Worm (Caenorhabditis elegans) whole organism, L3 larva: ENCODE results near the gene try-4.

Source experiments
- R02D3.7 ChIP-seq: fragments of 150-350 bp; optimal IDR thresholded peaks from 2 replicates; lab custom pipeline; 2014; ENCODE audit warnings: missing biosample characterization, missing genetic modification characterization
- ZK546.5 ChIP-seq: sonication (generic microtip); optimal IDR thresholded peaks from 2 replicates; lab custom pipeline; 2017; ENCODE audit warnings: missing biosample characterization, missing genetic modification characterization
- aly-2 ChIP-seq: fragments of 150-350 bp; optimal IDR thresholded peaks from 2 replicates; lab custom pipeline; 2014; ENCODE audit warnings: missing biosample characterization, missing genetic modification characterization
- ama-1 ChIP-seq: fragments of 150-350 bp; optimal IDR thresholded peaks from 2 replicates; lab custom pipeline; 2018
- ceh-28 ChIP-seq: fragments of 150-350 bp; optimal IDR thresholded peaks from 2 replicates; lab custom pipeline; 2014; ENCODE audit warnings: missing biosample characterization, missing genetic modification reagents, missing genetic modification characterization
- ceh-82 ChIP-seq: fragments of 150-350 bp; optimal IDR thresholded peaks from 2 replicates; lab custom pipeline; 2014; ENCODE audit warnings: missing biosample characterization, missing genetic modification characterization
- ceh-9 ChIP-seq: sonication (generic microtip); optimal IDR thresholded peaks from 2 replicates; lab custom pipeline; 2018; ENCODE audit warnings: missing biosample characterization, missing genetic modification characterization
- egl-5 ChIP-seq: fragments of 150-350 bp; optimal IDR thresholded peaks from 2 replicates; lab custom pipeline; 2017; ENCODE audit warnings: missing biosample characterization, missing genetic modification reagents, missing genetic modification characterization, inconsistent platforms
- elt-1 ChIP-seq: fragments of 150-350 bp; optimal IDR thresholded peaks from 2 replicates; lab custom pipeline; 2014; ENCODE audit warnings: missing biosample characterization, missing genetic modification characterization
- elt-2 ChIP-seq: sonication (generic microtip); optimal IDR thresholded peaks from 2 replicates; lab custom pipeline; 2016; ENCODE audit warnings: missing genetic modification reagents, mild to moderate bottlenecking, missing genetic modification characterization, missing compliant biosample characterization
- elt-3 ChIP-seq, 3 experiments: fragments of 150-350 bp in 1 of 3; sonication (generic microtip) in 2 of 3; optimal IDR thresholded peaks; 2 replicates in 2 of 3; 4 replicates in 1 of 3; lab custom pipeline; 2014 to 2017; ENCODE audit warnings: missing biosample characterization in 3 of 3, missing genetic modification characterization in 3 of 3
- eor-1 ChIP-seq, 2 experiments: fragments of 150-350 bp; optimal IDR thresholded peaks; 2 replicates each; lab custom pipeline; 2014 to 2018; ENCODE audit warnings: missing biosample characterization in 2 of 2, missing genetic modification characterization in 2 of 2
- fkh-10 ChIP-seq: sonication (generic microtip); optimal IDR thresholded peaks from 2 replicates; lab custom pipeline; 2017; ENCODE audit warnings: missing biosample characterization, missing genetic modification reagents, missing genetic modification characterization
- fkh-2 ChIP-seq: fragments of 150-350 bp; optimal IDR thresholded peaks from 2 replicates; lab custom pipeline; 2014; ENCODE audit warnings: missing biosample characterization, missing genetic modification reagents, missing genetic modification characterization
- fos-1 ChIP-seq: fragments of 150-350 bp; optimal IDR thresholded peaks from 2 replicates; lab custom pipeline; 2014; ENCODE audit warnings: missing biosample characterization, missing genetic modification characterization
- hmg-11 ChIP-seq: sonication (generic microtip); optimal IDR thresholded peaks from 2 replicates; lab custom pipeline; 2016; ENCODE audit warnings: missing genetic modification characterization, missing compliant biosample characterization
- lin-15B ChIP-seq: fragments of 150-350 bp; optimal IDR thresholded peaks from 2 replicates; lab custom pipeline; 2014; ENCODE audit warnings: missing biosample characterization, missing genetic modification characterization
- lsy-12 ChIP-seq: sonication (generic microtip); optimal IDR thresholded peaks from 2 replicates; lab custom pipeline; 2016; ENCODE audit warnings: mild to moderate bottlenecking, missing genetic modification characterization, missing compliant biosample characterization
- mml-1 ChIP-seq: fragments of 150-350 bp; sonication (generic microtip); optimal IDR thresholded peaks from 3 replicates; lab custom pipeline; 2014; ENCODE audit warnings: missing biosample characterization, missing genetic modification characterization
- nfya-1 ChIP-seq: sonication (generic microtip); optimal IDR thresholded peaks from 2 replicates; lab custom pipeline; 2017; ENCODE audit warnings: missing genetic modification characterization, mild to moderate bottlenecking, missing compliant biosample characterization, antibody characterized with exemption, moderate library complexity; ENCODE audit not compliant: insufficient read depth
- nhr-12 ChIP-seq: fragments of 150-350 bp; optimal IDR thresholded peaks from 2 replicates; lab custom pipeline; 2014; ENCODE audit warnings: missing biosample characterization, missing genetic modification characterization
- nhr-23 ChIP-seq: fragments of 150-350 bp; optimal IDR thresholded peaks from 2 replicates; lab custom pipeline; 2014; ENCODE audit warnings: missing biosample characterization, missing genetic modification reagents, missing genetic modification characterization
- nhr-237 ChIP-seq: fragments of 150-350 bp; optimal IDR thresholded peaks from 2 replicates; lab custom pipeline; 2014; ENCODE audit warnings: missing biosample characterization, missing genetic modification characterization
- nhr-25 ChIP-seq: sonication (generic microtip); optimal IDR thresholded peaks from 2 replicates; lab custom pipeline; 2017; ENCODE audit warnings: missing biosample characterization, missing genetic modification characterization
- nhr-28 ChIP-seq: fragments of 150-350 bp; optimal IDR thresholded peaks from 2 replicates; lab custom pipeline; 2014; ENCODE audit warnings: missing biosample characterization, missing genetic modification characterization
- nhr-43 ChIP-seq: sonication (generic microtip); optimal IDR thresholded peaks from 2 replicates; lab custom pipeline; 2016; ENCODE audit warnings: mild to moderate bottlenecking, missing genetic modification characterization, missing compliant biosample characterization; ENCODE audit not compliant: poor library complexity, severe bottlenecking
- nhr-67 ChIP-seq: fragments of 150-350 bp; optimal IDR thresholded peaks from 2 replicates; lab custom pipeline; 2014; ENCODE audit warnings: missing biosample characterization, missing genetic modification characterization
- nhr-76 ChIP-seq: fragments of 150-350 bp; sonication (generic microtip); optimal IDR thresholded peaks from 5 replicates; lab custom pipeline; 2014; ENCODE audit warnings: missing biosample characterization, missing genetic modification characterization
- nhr-77 ChIP-seq: fragments of 150-350 bp; optimal IDR thresholded peaks from 2 replicates; lab custom pipeline; 2014; ENCODE audit warnings: missing biosample characterization, missing genetic modification characterization
- pqm-1 ChIP-seq: fragments of 150-350 bp; optimal IDR thresholded peaks from 2 replicates; lab custom pipeline; 2017; ENCODE audit warnings: missing biosample characterization, missing genetic modification characterization, inconsistent platforms
- sea-2 ChIP-seq: fragments of 150-350 bp; sonication (generic microtip); optimal IDR thresholded peaks from 4 replicates; lab custom pipeline; 2014; ENCODE audit warnings: missing biosample characterization, missing genetic modification reagents, missing genetic modification characterization
- snpc-4 ChIP-seq: fragments of 150-350 bp; optimal IDR thresholded peaks from 2 replicates; lab custom pipeline; 2014; ENCODE audit warnings: missing biosample characterization, missing genetic modification characterization
- tbx-2 ChIP-seq: sonication (generic microtip); optimal IDR thresholded peaks from 2 replicates; lab custom pipeline; 2016; ENCODE audit warnings: mild to moderate bottlenecking, missing genetic modification characterization, missing compliant biosample characterization
- unc-39 ChIP-seq: sonication (generic microtip); optimal IDR thresholded peaks from 4 replicates; lab custom pipeline; 2017; ENCODE audit warnings: missing biosample characterization, missing genetic modification characterization
- unc-62 ChIP-seq: fragments of 150-350 bp; sonication (generic microtip); optimal IDR thresholded peaks from 4 replicates; lab custom pipeline; 2014; ENCODE audit warnings: missing biosample characterization, missing genetic modification reagents, missing genetic modification characterization
- zag-1 ChIP-seq: fragments of 150-350 bp; optimal IDR thresholded peaks from 2 replicates; lab custom pipeline; 2014; ENCODE audit warnings: missing biosample characterization, missing genetic modification characterization
- ztf-11 ChIP-seq: fragments of 150-350 bp; optimal IDR thresholded peaks from 2 replicates; lab custom pipeline; 2014; ENCODE audit warnings: missing biosample characterization, missing genetic modification characterization
- ztf-4 ChIP-seq: fragments of 150-350 bp; optimal IDR thresholded peaks from 2 replicates; lab custom pipeline; 2014; ENCODE audit warnings: missing biosample characterization, missing genetic modification characterization

The try-4 gene

ce11 chrV:20879069-20879667 lies 18.2 kb upstream of the try-4 start, which contains the start of gene unc-80 (continued):
- TF ChIP-seq aly-2 (tag; lab: Kevin White, UChicago) (no peak), snpc-4 (no peak), R02D3.7 (tag; lab: Kevin White, UChicago) (no peak), nhr-77 (tag; lab: Kevin White, UChicago) (no peak), nhr-28 (tag; lab: Kevin White, UChicago) (no peak), pqm-1 (tag; lab: Kevin White, UChicago) (peak; percentile 11), egl-5 (tag; lab: Kevin White, UChicago) (peak; percentile 81), nfya-1 (tag; lab: Kevin White, UChicago) (peak; percentile 81)
- TF ChIP-seq, all 47 proteins: peak for 10

- TF ChIP-seq nhr-77 (tag; lab: Kevin White, UChicago) (no peak), nhr-25 (tag; lab: Kevin White, UChicago) (no peak), fkh-2 (tag; lab: Kevin White, UChicago) (no peak), lin-15B (tag; lab: Kevin White, UChicago) (no peak), elt-1 (tag; lab: Kevin White, UChicago) (no peak), nhr-76 (tag; lab: Kevin White, UChicago) (no peak), ceh-9 (tag; lab: Kevin White, UChicago) (no peak), sea-2 (no peak), nhr-28 (tag; lab: Kevin White, UChicago) (no peak), fos-1 (tag; lab: Kevin White, UChicago) (no peak)
These were observed 14.4 kb upstream of the try-4 start for ce11 chrV:20875324-20875723.

ce11 chrV:20873144-20873543 lies 12.2 kb upstream of the try-4 start:
- TF ChIP-seq fkh-2 (tag; lab: Kevin White, UChicago) = no peak
- TF ChIP-seq nhr-237 = no peak
- no peak for TF ChIP-seq sea-2
- peak; percentile 45 for TF ChIP-seq hmg-11
- TF ChIP-seq nfya-1 (tag; lab: Kevin White, UChicago) = peak; percentile 20
- peak; percentile 81 for TF ChIP-seq fkh-10 (GFP tag; lab: Kevin White, UChicago)

ce11 chrV:20871194-20871593 lies 10.2 kb upstream of the try-4 start:
- TF ChIP-seq fkh-2 (tag; lab: Kevin White, UChicago) (no peak), ztf-11 (no peak), fkh-10 (GFP tag; lab: Kevin White, UChicago) (no peak), ceh-28 (tag; lab: Kevin White, UChicago) (no peak), hmg-11 (no peak), nhr-237 (no peak), elt-3 (tag; optimal IDR thresholded peaks at IDR 0.05; lab: Kevin White, UChicago) (no peak), nhr-43 (tag; lab: Kevin White, UChicago) (no peak), nhr-76 (tag; lab: Kevin White, UChicago) (no peak), unc-62 (GFP tag; lab: Kevin White, UChicago) (no peak), ztf-4 (tag; lab: Kevin White, UChicago) (no peak), nhr-67 (no peak), unc-39 (tag; lab: Kevin White, UChicago) (no peak), eor-1 (tag; optimal IDR thresholded peaks at IDR 0.05; lab: Kevin White, UChicago) (no peak), ZK546.5 (tag; lab: Kevin White, UChicago) (no peak), R02D3.7 (tag; lab: Kevin White, UChicago) (no peak)

ce11 chrV:20870633-20871032 lies 9.7 kb upstream of the try-4 start:
- no peak for TF ChIP-seq lsy-12 (tag; lab: Kevin White, UChicago)
- no peak for TF ChIP-seq pqm-1 (tag; lab: Kevin White, UChicago)
- no peak for TF ChIP-seq zag-1 (tag; lab: Kevin White, UChicago)
- no peak for TF ChIP-seq nhr-12 (tag; lab: Kevin White, UChicago)
- no peak for TF ChIP-seq nhr-25 (tag; lab: Kevin White, UChicago)
- TF ChIP-seq ztf-4 (tag; lab: Kevin White, UChicago) = no peak
- no peak for TF ChIP-seq sea-2
- TF ChIP-seq nhr-237 = no peak
- TF ChIP-seq ceh-82 (tag; lab: Kevin White, UChicago) = no peak
- no peak for TF ChIP-seq ceh-9 (tag; lab: Kevin White, UChicago)
- no peak for TF ChIP-seq tbx-2 (tag; lab: Kevin White, UChicago)
- TF ChIP-seq mml-1 (tag; lab: Kevin White, UChicago) = no peak
- TF ChIP-seq unc-39 (tag; lab: Kevin White, UChicago) = no peak
- no peak for TF ChIP-seq nhr-23 (tag; lab: Kevin White, UChicago)
- no peak for TF ChIP-seq nhr-76 (tag; lab: Kevin White, UChicago)
- no peak for TF ChIP-seq nfya-1 (tag; lab: Kevin White, UChicago)
- no peak for TF ChIP-seq elt-2 (tag; lab: Kevin White, UChicago)
- TF ChIP-seq ama-1 (lab: Kevin White, UChicago) = no peak
